Worm (Caenorhabditis elegans) whole organism, L2 larva: Measurements from ENCODE around the gene F30H5.3.
A peak's percentile ranks its signal among the peaks of the same experiment; 100 is the strongest.

ENCODE experiments used
- F13H6.1 ChIP-seq: sonication (generic microtip); optimal IDR thresholded peaks from 2 replicates; lab custom pipeline; 2016; ENCODE audit warnings: missing genetic modification characterization, missing compliant biosample characterization
- R02D3.7 ChIP-seq: fragments of 150-350 bp; optimal IDR thresholded peaks from 2 replicates; lab custom pipeline; 2014; ENCODE audit warnings: missing biosample characterization, missing genetic modification characterization
- Y55F3AM.14 ChIP-seq: fragments of 200-800 bp; sonication (Bioruptor generic); optimal IDR thresholded peaks from 2 replicates; lab custom pipeline; 2018; ENCODE audit warnings: mild to moderate bottlenecking, missing genetic modification characterization, missing compliant biosample characterization
- ZK546.5 ChIP-seq: sonication (generic microtip); optimal IDR thresholded peaks from 2 replicates; lab custom pipeline; 2017; ENCODE audit warnings: missing biosample characterization, missing genetic modification characterization
- ama-1 ChIP-seq: fragments of 150-350 bp; optimal IDR thresholded peaks from 2 replicates; lab custom pipeline; 2018; ENCODE audit warnings: inconsistent platforms
- blmp-1 ChIP-seq: sonication (generic microtip); optimal IDR thresholded peaks from 2 replicates; lab custom pipeline; 2017; ENCODE audit warnings: missing genetic modification characterization, mild to moderate bottlenecking, missing compliant biosample characterization, antibody characterized with exemption, moderate library complexity; ENCODE audit not compliant: insufficient read depth
- ceh-16 ChIP-seq: fragments of 150-350 bp; optimal IDR thresholded peaks from 2 replicates; lab custom pipeline; 2014; ENCODE audit warnings: missing biosample characterization, missing genetic modification characterization
- ceh-82 ChIP-seq: fragments of 150-350 bp; optimal IDR thresholded peaks from 2 replicates; lab custom pipeline; 2014; ENCODE audit warnings: missing biosample characterization, missing genetic modification characterization
- crh-2 ChIP-seq: sonication (generic microtip); optimal IDR thresholded peaks from 2 replicates; lab custom pipeline; 2017; ENCODE audit warnings: missing biosample characterization, missing genetic modification characterization
- dmd-4 ChIP-seq: sonication (generic microtip); optimal IDR thresholded peaks from 2 replicates; lab custom pipeline; 2017; ENCODE audit warnings: missing biosample characterization, missing genetic modification characterization
- elt-1 ChIP-seq: fragments of 150-350 bp; optimal IDR thresholded peaks from 2 replicates; lab custom pipeline; 2014; ENCODE audit warnings: missing biosample characterization, missing genetic modification characterization
- elt-3 ChIP-seq: sonication (generic microtip); optimal IDR thresholded peaks from 2 replicates; lab custom pipeline; 2017; ENCODE audit warnings: missing biosample characterization, missing genetic modification characterization
- fos-1 ChIP-seq: fragments of 150-350 bp; optimal IDR thresholded peaks from 2 replicates; lab custom pipeline; 2014; ENCODE audit warnings: missing biosample characterization, missing genetic modification characterization
- gmeb-1 ChIP-seq: fragments of 150-350 bp; optimal IDR thresholded peaks from 2 replicates; lab custom pipeline; 2014; ENCODE audit warnings: missing biosample characterization, missing genetic modification characterization
- lin-11 ChIP-seq: fragments of 150-350 bp; sonication (generic microtip); optimal IDR thresholded peaks from 2 replicates; lab custom pipeline; 2014; ENCODE audit warnings: missing biosample characterization, missing genetic modification characterization, inconsistent platforms, mixed read lengths
- lin-13 ChIP-seq: fragments of 150-350 bp; optimal IDR thresholded peaks from 2 replicates; lab custom pipeline; 2014; ENCODE audit warnings: missing biosample characterization, missing genetic modification reagents, missing genetic modification characterization
- lsy-2 ChIP-seq, 2 experiments: fragments of 150-350 bp in 1 of 2; sonication (generic microtip) in 1 of 2; optimal IDR thresholded peaks; 2 replicates each; lab custom pipeline; 2014 to 2017; ENCODE audit warnings: missing biosample characterization in 2 of 2, missing genetic modification characterization in 2 of 2
- mab-5 ChIP-seq: fragments of 150-350 bp; optimal IDR thresholded peaks from 2 replicates; lab custom pipeline; 2014; ENCODE audit warnings: missing biosample characterization, missing genetic modification characterization
- mdl-1 ChIP-seq, 2 experiments: fragments of 150-350 bp in 1 of 2; sonication (generic microtip) in 1 of 2; optimal IDR thresholded peaks; 2 replicates each; lab custom pipeline; 2017; ENCODE audit warnings: missing biosample characterization in 2 of 2, missing genetic modification characterization in 2 of 2
- nhr-11 ChIP-seq: fragments of 150-350 bp; optimal IDR thresholded peaks from 2 replicates; lab custom pipeline; 2014; ENCODE audit warnings: missing biosample characterization, missing genetic modification characterization
- nhr-129 ChIP-seq: fragments of 150-350 bp; optimal IDR thresholded peaks from 2 replicates; lab custom pipeline; 2014; ENCODE audit warnings: missing biosample characterization, missing genetic modification characterization
- nhr-23 ChIP-seq: fragments of 150-350 bp; optimal IDR thresholded peaks from 2 replicates; lab custom pipeline; 2014; ENCODE audit warnings: missing biosample characterization, missing genetic modification reagents, missing genetic modification characterization
- nhr-25 ChIP-seq: fragments of 150-350 bp; sonication (generic microtip); optimal IDR thresholded peaks from 3 replicates; lab custom pipeline; 2014; ENCODE audit warnings: missing biosample characterization, missing genetic modification characterization
- nhr-6 ChIP-seq: fragments of 150-350 bp; optimal IDR thresholded peaks from 2 replicates; lab custom pipeline; 2014; ENCODE audit warnings: missing biosample characterization, missing genetic modification characterization
- peb-1 ChIP-seq: fragments of 150-350 bp; optimal IDR thresholded peaks from 2 replicates; lab custom pipeline; 2014; ENCODE audit warnings: missing biosample characterization, missing genetic modification characterization
- sem-4 ChIP-seq: fragments of 150-350 bp; optimal IDR thresholded peaks from 2 replicates; lab custom pipeline; 2014; ENCODE audit warnings: missing biosample characterization, missing genetic modification reagents, missing genetic modification characterization
- sma-9 ChIP-seq, 2 experiments: fragments of 150-350 bp in 1 of 2; sonication (generic microtip) in 1 of 2; optimal IDR thresholded peaks; 2 replicates each; lab custom pipeline; 2014 to 2016; ENCODE audit warnings: missing genetic modification characterization in 2 of 2, mild to moderate bottlenecking in 1 of 2, missing biosample characterization in 1 of 2, missing compliant biosample characterization in 1 of 2, missing genetic modification reagents in 1 of 2, moderate library complexity in 1 of 2
- snpc-4 ChIP-seq: fragments of 150-350 bp; optimal IDR thresholded peaks from 2 replicates; lab custom pipeline; 2014; ENCODE audit warnings: missing biosample characterization, missing genetic modification characterization
- unc-39 ChIP-seq: fragments of 150-350 bp; optimal IDR thresholded peaks from 2 replicates; lab custom pipeline; 2014; ENCODE audit warnings: missing biosample characterization, missing genetic modification characterization
- unc-55 ChIP-seq: fragments of 150-350 bp; sonication (generic microtip); optimal IDR thresholded peaks from 3 replicates; lab custom pipeline; 2014; ENCODE audit warnings: missing biosample characterization, missing genetic modification reagents, missing genetic modification characterization
- unc-62 ChIP-seq: fragments of 150-350 bp; optimal IDR thresholded peaks from 2 replicates; lab custom pipeline; 2014; ENCODE audit warnings: missing biosample characterization, missing genetic modification reagents, missing genetic modification characterization
- zag-1 ChIP-seq: fragments of 150-350 bp; optimal IDR thresholded peaks from 2 replicates; lab custom pipeline; 2014; ENCODE audit warnings: missing biosample characterization, missing genetic modification characterization
- ztf-1 ChIP-seq: fragments of 200-800 bp; sonication (Bioruptor generic); conservative IDR thresholded peaks from 2 replicates; pipeline ENCODE4 v1.3.6; 2022; ENCODE audit warnings: missing genetic modification characterization, missing compliant biosample characterization
- ztf-11 ChIP-seq: sonication (generic microtip); optimal IDR thresholded peaks from 2 replicates; lab custom pipeline; 2017; ENCODE audit warnings: missing biosample characterization, missing genetic modification characterization
- ztf-4 ChIP-seq: fragments of 150-350 bp; optimal IDR thresholded peaks from 2 replicates; lab custom pipeline; 2014; ENCODE audit warnings: missing biosample characterization, missing genetic modification characterization

F30H5.3 gene

DNA sequence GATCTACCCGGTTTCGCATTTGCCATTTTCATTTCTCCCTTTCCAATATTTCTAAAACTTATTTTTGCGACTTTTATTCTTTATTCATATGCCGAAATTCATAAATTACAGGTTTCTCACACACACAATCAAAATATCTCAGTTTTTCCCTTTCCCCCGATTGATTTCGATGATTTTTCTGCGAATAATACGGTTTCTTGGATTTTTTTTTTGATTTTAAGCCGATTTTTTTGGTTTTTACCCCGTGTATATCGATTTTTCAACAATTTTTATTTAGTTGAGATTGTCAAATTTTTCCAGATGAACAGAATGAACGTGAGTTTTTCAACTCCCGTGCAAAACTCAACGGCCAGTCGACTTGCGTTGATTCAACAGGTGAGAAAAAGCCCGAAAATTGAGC lies 36.9 kb downstream of the F30H5.3 start, which contains the start of gene mat-3:
Gene mat-3, plus strand, starts transcription at position 301 of the 400 bp plus-strand sequence.
- TF ChIP-seq lin-11 (no peak), ceh-82 (tag; lab: Kevin White, UChicago) (no peak), Y55F3AM.14 (no peak), nhr-129 (no peak), unc-39 (tag; lab: Kevin White, UChicago) (no peak), ZK546.5 (tag; lab: Kevin White, UChicago) (no peak), mdl-1 (tag; optimal IDR thresholded peaks at IDR 0.05; lab: Kevin White, UChicago) (no peak), unc-55 (GFP tag; lab: Kevin White, UChicago) (no peak), nhr-11 (tag; lab: Kevin White, UChicago) (no peak), peb-1 (tag; lab: Kevin White, UChicago) (no peak)
- TF ChIP-seq, all 48 proteins: peak for 0

DNA sequence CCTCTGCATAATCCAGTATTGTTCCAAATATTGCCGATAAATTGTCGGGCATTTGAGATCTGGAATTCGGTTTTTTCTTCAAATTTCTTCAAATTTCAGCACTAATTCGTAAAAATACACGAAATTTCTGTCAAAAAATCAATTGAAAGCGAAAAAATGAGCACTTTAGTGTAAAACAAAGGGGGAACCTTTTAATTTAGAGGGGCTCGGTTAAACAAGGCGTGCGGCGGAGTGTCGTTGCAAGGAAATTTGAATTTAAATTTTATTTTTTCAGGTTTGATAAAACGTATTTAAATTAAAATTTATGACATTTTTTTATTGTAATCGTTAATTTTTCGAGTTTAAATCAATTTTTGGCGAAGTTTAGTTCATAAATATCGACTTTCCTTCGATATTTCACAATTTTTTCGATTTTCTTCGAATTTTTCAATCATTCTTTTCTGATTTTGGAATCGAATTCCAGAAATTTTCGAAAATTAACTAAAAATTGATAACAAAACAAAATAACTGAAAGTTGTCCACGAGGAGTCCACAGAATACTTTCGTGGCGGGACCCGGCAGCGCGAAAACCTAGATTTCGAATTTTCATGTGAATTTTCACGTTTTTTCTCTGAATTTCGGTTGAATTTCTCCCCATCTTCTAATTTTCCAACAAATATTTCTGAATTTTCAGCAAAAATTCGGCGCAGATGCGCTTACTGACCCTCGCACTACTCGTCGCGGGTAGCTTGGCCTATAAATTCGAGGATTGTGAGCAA lies 40.2 kb downstream of the F30H5.3 start, which contains the start of the genes magu-1 and nemp-1:
Gene magu-1, minus strand, starts transcription at position 59 of the 758 bp plus-strand sequence.
Gene nemp-1, plus strand, starts transcription at position 674 of the 758 bp plus-strand sequence.
- TF ChIP-seq lsy-2 (tag; optimal IDR thresholded peaks at IDR 0.05; lab: Kevin White, UChicago) = peak in 1 of 2 experiments; percentile 16
- no peak for TF ChIP-seq ama-1 (lab: Kevin White, UChicago)
- no peak for TF ChIP-seq zag-1 (tag; lab: Kevin White, UChicago)
- TF ChIP-seq unc-55 (GFP tag; lab: Kevin White, UChicago) = peak; percentile 46

DNA sequence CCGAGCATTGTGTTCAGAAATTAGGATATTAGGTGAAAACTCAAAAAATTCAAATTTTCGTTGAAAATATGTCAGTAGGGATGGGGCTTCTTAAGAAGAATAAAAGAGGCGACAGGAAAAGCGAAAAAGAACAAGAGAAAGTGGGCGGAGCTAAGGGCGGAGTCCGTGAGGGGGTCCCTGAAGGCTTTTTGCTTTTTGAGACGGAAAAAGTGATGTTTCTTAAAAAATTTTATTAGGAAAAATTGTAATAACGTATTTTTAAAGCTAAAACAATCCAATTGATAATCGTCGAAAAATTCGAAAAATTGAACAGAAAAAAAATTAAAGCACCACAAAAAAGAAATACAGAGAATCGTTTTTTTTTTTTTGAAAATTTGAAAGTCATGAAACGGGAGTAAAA lies 48.3 kb downstream of the F30H5.3 start, which contains the start of gene Y55B1BR.6:
Gene Y55B1BR.6, minus strand, starts transcription at position 101 of the 400 bp plus-strand sequence.
- TF ChIP-seq ztf-11 (tag; lab: Kevin White, UChicago) (no peak), ama-1 (lab: Kevin White, UChicago) (no peak), nhr-11 (tag; lab: Kevin White, UChicago) (no peak), nhr-23 (tag; lab: Kevin White, UChicago) (no peak), dmd-4 (no peak), mab-5 (tag; lab: Kevin White, UChicago) (no peak), nhr-25 (tag; lab: Kevin White, UChicago) (no peak), elt-1 (tag; lab: Kevin White, UChicago) (no peak), lin-13 (GFP tag; lab: Kevin White, UChicago) (no peak), F13H6.1 (no peak), mdl-1 (tag; optimal IDR thresholded peaks at IDR 0.05; lab: Kevin White, UChicago) (no peak), sem-4 (tag; lab: Kevin White, UChicago) (no peak), ceh-16 (tag; lab: Kevin White, UChicago) (no peak), unc-39 (tag; lab: Kevin White, UChicago) (no peak), fos-1 (no peak), ztf-4 (tag; lab: Kevin White, UChicago) (no peak), snpc-4 (tag; lab: Kevin White, UChicago) (no peak), elt-3 (tag; lab: Kevin White, UChicago) (no peak)

DNA sequence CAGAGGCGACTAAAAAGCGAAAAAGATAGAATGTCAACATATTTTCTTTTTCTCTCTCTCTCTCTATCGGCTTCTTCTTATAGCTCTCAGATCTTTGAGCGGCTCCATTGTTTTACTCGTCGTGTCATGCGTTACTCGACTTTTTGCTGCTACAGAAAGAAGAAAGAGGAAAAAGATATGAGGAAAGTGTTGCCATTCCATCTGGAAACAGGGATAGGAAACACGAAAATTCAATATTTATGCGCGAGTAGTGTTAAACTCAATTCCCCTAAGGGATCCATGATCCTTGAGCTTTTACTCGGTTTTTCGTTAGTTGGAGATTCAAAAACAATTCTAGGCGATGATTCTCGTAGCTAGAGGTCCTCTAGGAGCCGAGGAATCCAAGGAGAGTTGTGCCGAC lies 56.2 kb downstream of the F30H5.3 start:
- TF ChIP-seq R02D3.7 (tag; lab: Kevin White, UChicago) = no peak
- no peak for TF ChIP-seq ZK546.5 (tag; lab: Kevin White, UChicago)
- TF ChIP-seq crh-2 (tag; lab: Kevin White, UChicago) = no peak
- TF ChIP-seq fos-1 = no peak
- TF ChIP-seq Y55F3AM.14 = no peak
- no peak for TF ChIP-seq nhr-6 (tag; lab: Kevin White, UChicago)
- TF ChIP-seq dmd-4 = no peak
- no peak for TF ChIP-seq nhr-11 (tag; lab: Kevin White, UChicago)
- TF ChIP-seq ztf-1 = no peak
- TF ChIP-seq F13H6.1 = no peak
- no peak for TF ChIP-seq gmeb-1 (tag; lab: Kevin White, UChicago)
- TF ChIP-seq ama-1 (lab: Kevin White, UChicago) = no peak
- TF ChIP-seq blmp-1 (tag; lab: Kevin White, UChicago) = no peak
- TF ChIP-seq sma-9 (GFP tag; optimal IDR thresholded peaks at IDR 0.05; lab: Kevin White, UChicago) = no peak
- TF ChIP-seq sma-9 (tag; optimal IDR thresholded peaks at IDR 0.05; lab: Kevin White, UChicago) = no peak
- TF ChIP-seq snpc-4 (tag; lab: Kevin White, UChicago) = no peak
- TF ChIP-seq unc-62 = no peak
- TF ChIP-seq lsy-2 (tag; optimal IDR thresholded peaks at IDR 0.05; lab: Kevin White, UChicago) = no peak
